Worm (Caenorhabditis elegans): ENCODE measurements around the gene C44H9.4.
A peak's percentile ranks its signal among the peaks of the same experiment; 100 is the strongest.

ce11 chrV:12811810-12812209 is 23.7 kb upstream of the C44H9.4 start:
- no peak for TF ChIP-seq nhr-11 (tag; optimal IDR thresholded peaks at IDR 0.05)
- no peak for TF ChIP-seq fkh-10 (GFP tag; optimal IDR thresholded peaks at IDR 0.05)
- no peak for TF ChIP-seq R02D3.7 (tag; optimal IDR thresholded peaks at IDR 0.05)
- no peak for TF ChIP-seq unc-39 (tag; optimal IDR thresholded peaks at IDR 0.05)
- no peak for TF ChIP-seq pqm-1 (tag; optimal IDR thresholded peaks at IDR 0.05)
- TF ChIP-seq nhr-12 (tag; optimal IDR thresholded peaks at IDR 0.05): no peak
- TF ChIP-seq nhr-28 (tag; optimal IDR thresholded peaks at IDR 0.05): no peak
- no peak for TF ChIP-seq ceh-16 (tag; optimal IDR thresholded peaks at IDR 0.05)
- TF ChIP-seq ama-1 (optimal IDR thresholded peaks at IDR 0.05): peak; percentile 42

Measured in whole organism, L3 larva.